Fruit fly (Drosophila melanogaster): ENCODE data around the gene CG9008.

CG9008 gene

DNA sequence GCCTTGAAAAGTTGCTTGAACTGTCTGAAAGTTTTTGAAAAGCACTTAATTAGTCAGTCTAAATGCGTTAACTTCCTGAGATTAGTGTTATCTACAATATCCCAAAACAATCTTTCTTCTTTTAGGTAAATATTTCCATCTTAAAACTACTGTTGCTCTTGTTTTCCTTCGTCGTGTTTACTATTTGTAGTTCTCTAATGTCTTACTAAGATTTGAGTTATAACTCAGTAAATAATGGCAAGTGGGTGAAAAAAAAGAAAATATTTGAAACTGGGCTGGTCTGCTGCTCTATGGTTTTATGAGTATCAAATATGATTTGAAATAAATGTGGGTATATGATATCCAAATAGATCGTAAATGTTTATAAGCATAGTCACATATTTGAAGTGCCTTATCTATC is 21.2 kb upstream of the CG9008 start:
- peak; percentile 46 for TF ChIP-seq noc (tag; optimal IDR thresholded peaks at IDR 0.05)

DNA sequence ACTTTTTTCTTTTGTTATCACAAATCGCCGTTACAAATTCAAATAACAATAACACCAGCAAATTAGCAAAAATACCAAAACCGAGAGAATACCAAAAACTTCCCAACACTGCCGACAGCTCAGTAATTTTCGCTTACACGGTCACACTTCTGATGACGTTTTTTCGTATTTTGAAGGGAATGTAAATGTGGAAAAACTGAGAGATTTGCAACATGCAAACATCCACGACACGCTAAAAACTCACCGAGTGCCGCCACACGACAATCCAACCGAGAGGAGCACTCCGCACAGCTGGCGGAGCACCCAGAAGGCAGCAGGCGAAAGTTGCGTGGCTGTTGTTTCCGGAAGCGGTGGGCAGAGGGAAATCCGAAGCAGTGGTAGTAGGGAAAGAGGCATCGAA is 13.4 kb upstream of the CG9008 start, which contains the start of gene Sec71:
TSS of gene Sec71 (plus strand) at position 117 of the 400 bp plus-strand sequence.
- TF ChIP-seq noc (tag; optimal IDR thresholded peaks at IDR 0.05) = no peak

- TF ChIP-seq noc (tag; optimal IDR thresholded peaks at IDR 0.05) = no peak
Measured at dm6 chr2L:13790715-13791114, 10.8 kb upstream of the CG9008 start, which contains the start of gene CG16863. Gene CG16863 (plus strand): TSS chr2L:13790959.

- peak; percentile 10 for TF ChIP-seq noc (tag; optimal IDR thresholded peaks at IDR 0.05)
Measured at dm6 chr2L:13784155-13784681, 4.3 kb upstream of the CG9008 start, which contains the start of gene CG16890. Gene CG16890 (minus strand): TSS chr2L:13784338.

- no peak for TF ChIP-seq noc (tag; optimal IDR thresholded peaks at IDR 0.05)
Measured at dm6 chr2L:13783264-13784154, 3.5 kb upstream of the CG9008 start, which contains the start of gene Eato. Gene Eato (plus strand): TSS chr2L:13784084.

dm6 chr2L:13779795-13780108 is 213 bp downstream of the CG9008 start:
- TF ChIP-seq noc (tag; optimal IDR thresholded peaks at IDR 0.05) = no peak

DNA sequence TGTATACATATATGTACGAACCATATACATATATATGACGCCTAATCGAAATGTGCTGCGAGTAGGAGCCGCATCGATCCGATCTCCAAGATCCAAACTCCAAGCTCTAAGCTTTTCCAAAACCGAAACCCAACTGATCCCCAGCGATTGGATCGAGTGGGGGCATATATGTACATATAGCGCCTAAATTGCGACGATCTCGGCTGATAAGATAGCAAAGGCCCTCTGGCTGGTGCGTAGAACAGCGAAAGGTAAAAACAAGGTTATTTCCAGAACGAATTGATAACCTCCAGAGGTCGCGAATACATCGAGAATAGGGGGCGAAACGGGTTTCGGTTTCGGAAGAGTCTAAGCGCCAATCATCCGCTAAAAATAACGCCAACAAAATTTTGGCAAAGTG is 803 bp downstream of the CG9008 start:
- no peak for TF ChIP-seq noc (tag; optimal IDR thresholded peaks at IDR 0.05)

DNA sequence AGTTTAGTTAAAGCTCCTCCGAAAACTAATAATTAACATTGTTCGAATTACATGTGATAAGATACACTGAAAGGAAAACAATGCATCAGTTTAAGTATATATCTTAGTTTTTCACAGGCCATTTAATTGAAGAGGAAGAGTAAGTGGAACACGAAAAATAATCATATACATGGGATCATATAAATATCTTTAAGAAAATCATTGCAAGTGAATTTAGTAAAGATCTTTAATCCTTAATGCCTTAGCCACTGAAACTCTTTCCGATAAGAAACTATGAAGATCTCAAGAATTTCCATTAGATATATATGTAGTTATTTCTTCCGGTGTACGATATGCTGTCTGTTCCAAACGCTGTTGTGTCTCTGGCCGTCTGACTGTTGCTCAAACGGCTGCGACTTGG is 1.3 kb downstream of the CG9008 start:
- no peak for TF ChIP-seq noc (tag; optimal IDR thresholded peaks at IDR 0.05)

dm6 chr2L:13776928-13777686 is 2.9 kb downstream of the CG9008 start:
- TF ChIP-seq noc (tag; optimal IDR thresholded peaks at IDR 0.05) = no peak

DNA sequence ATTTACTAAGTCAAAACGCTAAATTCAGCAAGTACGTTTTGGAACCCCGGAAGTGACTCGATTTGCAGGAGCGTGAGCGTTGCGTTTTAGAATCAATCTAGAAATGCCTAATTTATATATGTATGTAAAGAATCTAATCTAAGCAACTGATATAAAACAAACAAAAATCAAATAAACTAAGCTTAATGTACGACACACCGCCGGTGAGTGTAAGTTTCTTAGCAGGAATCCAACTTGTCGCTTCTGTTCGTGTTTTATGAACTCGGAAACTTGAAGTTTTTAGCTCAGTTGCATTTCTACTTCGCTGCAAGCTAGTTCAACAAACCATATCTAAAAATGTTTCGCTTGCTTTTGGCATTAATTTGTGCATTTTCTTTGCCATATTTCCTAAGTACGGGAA is 6.3 kb downstream of the CG9008 start, which contains the start of gene CG43376:
TSS of gene CG43376 (plus strand) at position 301 of the 400 bp plus-strand sequence.
- no peak for TF ChIP-seq noc (tag; optimal IDR thresholded peaks at IDR 0.05)

dm6 chr2L:13770884-13771283 is 9.1 kb downstream of the CG9008 start:
- TF ChIP-seq noc (tag; optimal IDR thresholded peaks at IDR 0.05) = no peak

- TF ChIP-seq noc (tag; optimal IDR thresholded peaks at IDR 0.05) = no peak
Measured at dm6 chr2L:13763144-13763543, 16.8 kb downstream of the CG9008 start.

DNA sequence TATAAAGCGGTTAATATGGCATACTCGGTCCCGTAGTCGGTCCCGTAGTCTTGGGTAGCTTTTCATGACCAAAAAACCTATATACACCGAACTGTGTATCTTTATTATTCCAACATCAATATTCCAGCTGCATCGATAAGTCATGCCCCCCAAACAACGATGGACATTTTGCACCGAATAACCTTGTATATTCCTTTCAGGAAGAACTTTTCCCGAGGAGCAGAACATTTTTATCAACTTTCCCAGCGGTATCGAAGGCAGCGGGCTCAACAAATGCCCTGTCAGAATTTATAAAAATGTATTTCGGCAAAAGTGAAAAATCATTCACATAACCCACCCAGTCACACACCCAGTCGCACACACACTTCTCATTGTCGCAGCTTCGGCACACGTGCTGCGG is 33.3 kb downstream of the CG9008 start, which contains the start of gene TM9SF4:
TSS of gene TM9SF4 (plus strand) at position 301 of the 400 bp plus-strand sequence.
- no peak for TF ChIP-seq noc (tag; optimal IDR thresholded peaks at IDR 0.05)

DNA sequence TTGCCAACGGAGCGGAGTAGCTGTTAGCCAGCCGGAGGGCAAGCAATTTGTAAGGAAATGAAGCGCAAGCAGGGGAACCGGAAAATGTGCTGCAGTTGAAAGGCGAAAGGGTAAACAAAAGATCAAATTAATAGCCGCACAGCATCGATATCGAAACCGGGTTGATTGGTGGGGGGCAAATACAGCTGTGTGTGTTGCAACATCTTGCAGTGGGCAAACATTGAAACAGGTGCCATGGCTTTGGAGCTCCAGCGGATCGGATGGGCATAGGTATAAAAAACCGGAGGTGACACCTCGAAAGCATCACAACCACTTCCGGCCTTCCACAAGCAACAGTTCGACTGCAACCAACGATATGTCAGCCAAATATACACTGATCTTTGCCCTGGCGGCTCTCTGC is 44.1 kb downstream of the CG9008 start, which contains the start of gene nur:
TSS of gene nur (plus strand) at position 301 of the 400 bp plus-strand sequence.
- TF ChIP-seq noc (tag; optimal IDR thresholded peaks at IDR 0.05) = no peak

- no peak for TF ChIP-seq noc (tag; optimal IDR thresholded peaks at IDR 0.05)
Measured at dm6 chr2L:13732287-13732686, 47.7 kb downstream of the CG9008 start.
